Worm (Caenorhabditis elegans) whole organism, L3 larva: ENCODE measurements around the gene dhrs-4.

ENCODE experiments used
- ZK546.5 ChIP-seq: sonication (generic microtip); optimal IDR thresholded peaks from 2 replicates; lab custom pipeline; 2017; ENCODE audit warnings: missing biosample characterization, missing genetic modification characterization
- ama-1 ChIP-seq: fragments of 150-350 bp; optimal IDR thresholded peaks from 2 replicates; lab custom pipeline; 2018
- ceh-82 ChIP-seq: fragments of 150-350 bp; optimal IDR thresholded peaks from 2 replicates; lab custom pipeline; 2014; ENCODE audit warnings: missing biosample characterization, missing genetic modification characterization
- unc-62 ChIP-seq: fragments of 150-350 bp; sonication (generic microtip); optimal IDR thresholded peaks from 4 replicates; lab custom pipeline; 2014; ENCODE audit warnings: missing biosample characterization, missing genetic modification reagents, missing genetic modification characterization
- ztf-4 ChIP-seq: fragments of 150-350 bp; optimal IDR thresholded peaks from 2 replicates; lab custom pipeline; 2014; ENCODE audit warnings: missing biosample characterization, missing genetic modification characterization

- TF ChIP-seq ceh-82 (tag; lab: Kevin White, UChicago) (no peak), ztf-4 (no peak), ZK546.5 (no peak), unc-62 (GFP tag; lab: Kevin White, UChicago) (no peak), ama-1 (no peak)
These were observed 29.9 kb downstream of the dhrs-4 start, which contains the start of gene pqn-68 for ce11 chrV:12952287-12952686.
